Fruit fly (Drosophila melanogaster) whole organism, wandering third instar larva: ENCODE results near the gene mTerf3.

Experiments used
- Abd-B ChIP-seq: fragments of >200 bp; optimal IDR thresholded peaks from 2 replicates; lab custom pipeline; 2017; ENCODE audit warnings: missing biosample characterization, missing genetic modification characterization
- CG32264 ChIP-seq: fragments of 200-800 bp; sonication (Bioruptor generic); optimal IDR thresholded peaks from 2 replicates; lab custom pipeline; 2016; ENCODE audit warnings: missing biosample characterization, missing genetic modification characterization
- CG9705 ChIP-seq: fragments of 200-800 bp; sonication (Bioruptor generic); optimal IDR thresholded peaks from 2 replicates; lab custom pipeline; 2018; ENCODE audit warnings: missing biosample characterization, mild to moderate bottlenecking, missing genetic modification characterization
- CrebA ChIP-seq: fragments of 200-800 bp; sonication (Bioruptor generic); optimal IDR thresholded peaks from 2 replicates; lab custom pipeline; 2016; ENCODE audit warnings: missing biosample characterization, mild to moderate bottlenecking, missing genetic modification characterization, borderline replicate concordance
- Dif ChIP-seq: fragments of 200-275, 200-300 bp; sonication (Bioruptor generic); optimal IDR thresholded peaks from 2 replicates; lab custom pipeline; 2018; ENCODE audit warnings: missing biosample characterization, missing genetic modification characterization; ENCODE audit not compliant: partially characterized antibody
- GATAd ChIP-seq: sonication (Bioruptor generic); optimal IDR thresholded peaks from 2 replicates; lab custom pipeline; 2016; ENCODE audit warnings: missing biosample characterization, missing genetic modification characterization
- HLH106 ChIP-seq: fragments of 200-800 bp; optimal IDR thresholded peaks from 3 replicates; lab custom pipeline; 2019; ENCODE audit warnings: missing biosample characterization, mild to moderate bottlenecking, missing genetic modification characterization, moderate library complexity
- Hnf4 ChIP-seq: fragments of 200-800 bp; sonication (Bioruptor generic); optimal IDR thresholded peaks from 2 replicates; lab custom pipeline; 2016; ENCODE audit warnings: missing biosample characterization, mild to moderate bottlenecking, missing genetic modification characterization
- Hr78 ChIP-seq: fragments of >200 bp; optimal IDR thresholded peaks from 2 replicates; lab custom pipeline; 2017; ENCODE audit warnings: missing biosample characterization, missing genetic modification characterization
- Hr83 ChIP-seq: fragments of 200-300 bp; sonication (Bioruptor generic); optimal IDR thresholded peaks from 2 replicates; lab custom pipeline; 2016; ENCODE audit warnings: missing biosample characterization, mild to moderate bottlenecking, missing genetic modification characterization, moderate library complexity; ENCODE audit not compliant: poor library complexity, severe bottlenecking
- Jra ChIP-seq: sonication (Bioruptor generic); optimal IDR thresholded peaks from 2 replicates; lab custom pipeline; 2016; ENCODE audit warnings: missing biosample characterization, missing genetic modification characterization
- Mio ChIP-seq: sonication (Bioruptor generic); optimal IDR thresholded peaks from 2 replicates; lab custom pipeline; 2016; ENCODE audit warnings: missing biosample characterization, missing genetic modification characterization
- Myc ChIP-seq: fragments of >200 bp; optimal IDR thresholded peaks from 2 replicates; lab custom pipeline; 2017
- N ChIP-seq: fragments of >200 bp; optimal IDR thresholded peaks from 2 replicates; lab custom pipeline; 2018; ENCODE audit warnings: missing biosample characterization, missing external identifiers, missing genetic modification characterization
- OdsH ChIP-seq: fragments of 200-800 bp; sonication (Bioruptor generic); optimal IDR thresholded peaks from 2 replicates; lab custom pipeline; 2016; ENCODE audit warnings: missing biosample characterization, mild to moderate bottlenecking, missing genetic modification characterization
- Rel ChIP-seq, 2 experiments: fragments of 200-800 bp; sonication (Bioruptor generic) in 1 of 2; optimal IDR thresholded peaks; 2 replicates in 1 of 2; 3 replicates in 1 of 2; lab custom pipeline; 2016 to 2019; ENCODE audit warnings: mild to moderate bottlenecking in 2 of 2, missing biosample characterization in 2 of 2, missing genetic modification characterization in 2 of 2, moderate library complexity in 1 of 2
- Sp1 ChIP-seq: fragments of 200-800 bp; sonication (Bioruptor generic); optimal IDR thresholded peaks from 3 replicates; lab custom pipeline; 2019; ENCODE audit warnings: missing biosample characterization, mild to moderate bottlenecking, missing genetic modification characterization, moderate library complexity
- Vsx2 ChIP-seq: fragments of 200-300, 225-300 bp; sonication (Bioruptor generic); optimal IDR thresholded peaks from 2 replicates; lab custom pipeline; 2018; ENCODE audit warnings: missing biosample characterization, missing genetic modification characterization; ENCODE audit not compliant: partially characterized antibody
- br ChIP-seq: fragments of 200-800 bp; sonication (Bioruptor generic); optimal IDR thresholded peaks from 2 replicates; lab custom pipeline; 2016; ENCODE audit warnings: missing biosample characterization, missing genetic modification characterization
- brk ChIP-seq: fragments of 200-800 bp; sonication (Bioruptor generic); optimal IDR thresholded peaks from 2 replicates; lab custom pipeline; 2016; ENCODE audit warnings: missing biosample characterization, mild to moderate bottlenecking, missing genetic modification characterization
- dl ChIP-seq, 2 experiments: fragments of 175-275, 200-275 bp in 1 of 2; fragments of 200-275 bp in 1 of 2; sonication (Bioruptor generic); optimal IDR thresholded peaks; lab custom pipeline; 2018; ENCODE audit warnings: mild to moderate bottlenecking in 2 of 2, missing biosample characterization in 2 of 2, missing genetic modification characterization in 2 of 2, moderate library complexity in 2 of 2; ENCODE audit not compliant: partially characterized antibody in 2 of 2, insufficient read depth in 1 of 2
- dmrt93B ChIP-seq: fragments of 200-800 bp; sonication (Bioruptor generic); optimal IDR thresholded peaks from 2 replicates; lab custom pipeline; 2018; ENCODE audit warnings: missing biosample characterization, mild to moderate bottlenecking, missing genetic modification characterization
- dsf ChIP-seq: sonication (Bioruptor generic); optimal IDR thresholded peaks from 2 replicates; lab custom pipeline; 2016; ENCODE audit warnings: missing biosample characterization, missing genetic modification characterization, borderline replicate concordance
- ey ChIP-seq: fragments of 200-800 bp; sonication (Bioruptor generic); optimal IDR thresholded peaks from 2 replicates; lab custom pipeline; 2016; ENCODE audit warnings: missing biosample characterization, missing genetic modification characterization
- foxo ChIP-seq, 2 experiments: fragments of 200-800 bp; sonication (Bioruptor generic); optimal IDR thresholded peaks; 2 replicates in 1 of 2; 3 replicates in 1 of 2; lab custom pipeline; 2016 to 2017; ENCODE audit warnings: missing biosample characterization in 2 of 2, missing genetic modification characterization in 2 of 2
- fru ChIP-seq: fragments of 200-800 bp; sonication (Bioruptor generic); optimal IDR thresholded peaks from 3 replicates; lab custom pipeline; 2016; ENCODE audit warnings: missing biosample characterization, mild to moderate bottlenecking, missing genetic modification characterization
- h ChIP-seq: fragments of 200-800 bp; sonication (Bioruptor generic); optimal IDR thresholded peaks from 3 replicates; lab custom pipeline; 2016; ENCODE audit warnings: missing biosample characterization, mild to moderate bottlenecking, missing genetic modification characterization
- jim ChIP-seq: fragments of 175-275, 200-325 bp; sonication (Bioruptor generic); optimal IDR thresholded peaks from 2 replicates; lab custom pipeline; 2016; ENCODE audit warnings: missing biosample characterization, mild to moderate bottlenecking, missing genetic modification characterization
- lola ChIP-seq: fragments of >200 bp; optimal IDR thresholded peaks from 2 replicates; lab custom pipeline; 2017; ENCODE audit warnings: missing biosample characterization, missing genetic modification characterization
- pan ChIP-seq: fragments of >200 bp; optimal IDR thresholded peaks from 2 replicates; lab custom pipeline; 2017
- psq ChIP-seq: fragments of 200-800 bp; sonication (Bioruptor generic); optimal IDR thresholded peaks from 3 replicates; lab custom pipeline; 2017; ENCODE audit warnings: missing biosample characterization, mild to moderate bottlenecking, missing genetic modification characterization, moderate library complexity
- rgr ChIP-seq: fragments of 200-800 bp; sonication (Bioruptor generic); optimal IDR thresholded peaks from 3 replicates; lab custom pipeline; 2016; ENCODE audit warnings: missing biosample characterization, mild to moderate bottlenecking, missing genetic modification characterization
- sage ChIP-seq: fragments of 200-800 bp; sonication (Bioruptor generic); optimal IDR thresholded peaks from 2 replicates; lab custom pipeline; 2016; ENCODE audit warnings: missing biosample characterization, mild to moderate bottlenecking, missing genetic modification characterization
- sv ChIP-seq: fragments of 200-800 bp; sonication (Bioruptor generic); optimal IDR thresholded peaks from 3 replicates; lab custom pipeline; 2016; ENCODE audit warnings: missing biosample characterization, missing genetic modification characterization
- usp ChIP-seq: fragments of >200 bp; optimal IDR thresholded peaks from 2 replicates; lab custom pipeline; 2017; ENCODE audit warnings: missing biosample characterization, missing genetic modification characterization
- woc ChIP-seq: sonication (Bioruptor generic); optimal IDR thresholded peaks from 2 replicates; lab custom pipeline; 2016; ENCODE audit warnings: missing biosample characterization, mild to moderate bottlenecking, missing genetic modification characterization

Gene mTerf3

DNA sequence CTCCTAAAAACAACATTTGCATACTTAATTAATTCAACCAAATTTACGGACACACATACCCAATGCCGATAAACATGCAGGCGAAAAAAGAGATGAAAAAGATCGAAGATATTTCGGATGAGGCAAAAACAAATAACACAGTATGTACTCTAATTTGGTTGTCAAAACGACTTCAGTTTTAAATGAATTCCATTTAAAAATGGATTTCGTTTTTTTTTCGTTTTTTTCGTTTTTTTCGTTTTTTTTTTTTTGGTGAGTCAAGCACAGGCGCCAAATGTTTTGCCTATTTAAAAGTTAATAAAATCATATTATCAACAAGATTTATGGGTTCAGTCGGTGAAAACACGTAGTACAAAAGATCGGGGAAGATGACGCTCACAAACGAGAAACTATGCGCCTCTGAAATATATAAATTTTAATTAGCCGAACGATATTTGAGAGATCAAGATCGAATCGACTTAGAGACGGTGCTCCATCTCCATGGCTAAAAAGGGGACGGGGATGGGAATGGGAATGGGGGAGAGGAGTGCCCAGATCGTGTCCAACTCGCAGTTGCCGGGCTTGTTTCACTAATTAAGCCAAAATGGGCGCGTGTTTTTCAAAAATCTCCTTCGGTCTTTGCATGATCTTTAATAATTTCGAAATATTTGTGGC lies 27.8 kb upstream of the mTerf3 start:
- TF ChIP-seq Dif (GFP tag; lab: Kevin White, UChicago) (no peak), foxo (GFP tag; optimal IDR thresholded peaks at IDR 0.05; lab: Kevin White, UChicago) (no peak), CG32264 (GFP tag; lab: Kevin White, UChicago) (no peak), Vsx2 (GFP tag; lab: Kevin White, UChicago) (no peak), fru (no peak), br (GFP tag; lab: Kevin White, UChicago) (no peak), ey (GFP tag; lab: Kevin White, UChicago) (no peak), Mio (no peak), psq (no peak), sv (GFP tag; lab: Kevin White, UChicago) (no peak), Abd-B (GFP tag; lab: Kevin White, UChicago) (no peak), dl (GFP tag; optimal IDR thresholded peaks at IDR 0.05; lab: Kevin White, UChicago; ENCODE audit: insufficient read depth in 1 of 2, partially characterized antibody in 2 of 2) (no peak), N (no peak)

DNA sequence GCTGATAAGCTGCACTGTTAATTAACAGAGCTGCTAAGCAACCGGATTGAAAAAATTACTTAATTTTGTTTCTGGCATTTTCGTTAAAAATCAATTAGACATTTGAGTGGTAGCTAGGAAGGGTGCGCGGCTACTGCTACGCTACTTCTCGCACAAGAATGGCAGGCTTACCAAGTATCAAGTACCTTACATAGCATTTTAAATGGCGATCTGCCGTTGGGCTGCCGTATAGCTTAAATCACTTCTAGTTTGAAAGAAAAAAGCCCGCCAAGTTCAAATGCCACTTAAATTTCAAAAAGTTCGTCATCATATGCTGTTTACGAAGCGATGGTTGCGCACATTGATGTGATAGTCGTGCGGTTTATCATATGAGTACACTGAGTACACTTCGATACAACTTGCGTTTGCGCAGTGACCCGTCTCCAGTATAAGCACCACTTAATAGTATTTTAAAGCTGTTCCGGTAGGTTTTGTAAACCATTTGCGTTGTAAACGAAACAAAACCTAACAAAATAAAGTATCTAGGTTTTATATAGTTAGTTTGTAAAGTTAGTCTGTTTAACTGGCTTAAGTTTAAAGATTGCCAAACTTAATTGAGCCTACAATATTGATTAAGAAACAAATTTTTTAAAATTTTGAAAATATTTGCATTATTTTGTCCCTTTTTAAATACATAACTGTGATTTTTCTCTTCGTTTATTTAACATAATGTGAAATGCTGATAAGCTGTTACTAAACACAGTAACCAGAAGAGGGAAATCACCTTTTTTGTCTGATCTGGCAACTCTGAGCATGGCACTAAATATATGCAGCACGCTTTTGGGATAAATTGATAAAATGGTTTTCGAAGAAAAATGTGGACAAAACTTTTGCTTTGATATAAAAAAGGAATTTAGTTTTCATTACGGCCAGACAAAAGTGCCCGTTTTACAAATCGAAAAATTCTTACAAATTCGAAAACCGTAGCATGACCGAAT lies 20.7 kb upstream of the mTerf3 start:
- TF ChIP-seq Hr78 (GFP tag; lab: Kevin White, UChicago): no peak
- TF ChIP-seq psq: no peak
- TF ChIP-seq Myc: peak; percentile 65
- no peak for TF ChIP-seq dl (GFP tag; optimal IDR thresholded peaks at IDR 0.05; lab: Kevin White, UChicago; ENCODE audit: insufficient read depth in 1 of 2, partially characterized antibody in 2 of 2)
- TF ChIP-seq CG9705 (GFP tag; lab: Kevin White, UChicago): no peak
- TF ChIP-seq rgr (GFP tag; lab: Kevin White, UChicago): no peak
- no peak for TF ChIP-seq Sp1 (GFP tag; lab: Kevin White, UChicago)
- peak; percentile 35 for TF ChIP-seq N
- TF ChIP-seq brk (GFP tag; lab: Kevin White, UChicago): peak; percentile 12
- no peak for TF ChIP-seq GATAd (GFP tag; lab: Kevin White, UChicago)
- TF ChIP-seq woc (GFP tag; lab: Kevin White, UChicago): no peak
- peak; percentile 62 for TF ChIP-seq Vsx2 (GFP tag; lab: Kevin White, UChicago)

DNA sequence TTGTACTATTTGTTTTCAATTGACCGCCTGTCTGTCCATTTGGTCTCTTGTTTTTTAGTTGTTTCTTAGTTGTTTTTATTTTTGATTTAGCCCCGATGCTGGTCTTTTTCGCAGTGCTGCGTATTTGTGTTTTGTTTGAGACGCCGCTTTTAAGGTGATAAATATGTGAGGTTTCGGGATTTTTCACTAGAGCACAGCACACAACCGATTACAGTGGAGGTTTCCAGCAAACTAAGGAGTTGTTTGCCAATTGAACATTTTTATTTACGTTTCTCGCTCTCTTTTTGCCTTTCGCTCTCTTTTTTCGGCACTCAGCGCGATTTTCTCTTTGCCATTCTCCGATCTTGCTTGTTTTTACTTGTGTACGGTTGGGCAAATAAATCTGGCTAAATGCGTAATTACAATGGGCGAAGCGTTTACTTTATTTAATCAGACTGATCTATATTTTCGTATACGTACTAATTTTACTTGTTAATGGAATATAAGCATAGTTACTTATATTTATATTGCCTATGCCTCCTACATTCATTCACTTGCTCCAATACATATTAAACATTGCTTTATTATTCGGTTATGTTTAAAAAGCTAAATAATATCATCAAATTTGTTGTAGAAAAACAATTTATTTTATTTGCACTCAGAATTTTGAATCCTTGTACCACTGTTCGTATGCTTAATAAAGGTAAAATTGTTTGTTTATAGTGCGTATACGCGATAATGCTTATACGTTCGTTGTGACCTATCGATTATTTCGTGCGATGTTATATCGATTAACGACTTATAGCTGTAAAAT lies 19.8 kb upstream of the mTerf3 start, which contains the start of gene Rcd2:
Gene Rcd2 (minus strand): TSS at position 236 of the 793 bp plus-strand sequence.
- TF ChIP-seq woc (GFP tag; lab: Kevin White, UChicago): peak; percentile 66
- no peak for TF ChIP-seq Hr78 (GFP tag; lab: Kevin White, UChicago)
- TF ChIP-seq lola (GFP tag; lab: Kevin White, UChicago): no peak
- TF ChIP-seq jim (GFP tag; lab: Kevin White, UChicago): peak; percentile 2
- TF ChIP-seq usp (GFP tag; lab: Kevin White, UChicago): no peak
- TF ChIP-seq sage: peak; percentile 40
- peak; percentile 50 for TF ChIP-seq ey (GFP tag; lab: Kevin White, UChicago)
- no peak for TF ChIP-seq N
- no peak for TF ChIP-seq pan
- no peak for TF ChIP-seq Mio
- TF ChIP-seq brk (GFP tag; lab: Kevin White, UChicago): peak; percentile 62
- TF ChIP-seq Sp1 (GFP tag; lab: Kevin White, UChicago): peak; percentile 80
- TF ChIP-seq dl (GFP tag; optimal IDR thresholded peaks at IDR 0.05; lab: Kevin White, UChicago; ENCODE audit: insufficient read depth in 1 of 2, partially characterized antibody in 2 of 2): peak; percentile 35 to 75
- TF ChIP-seq rgr (GFP tag; lab: Kevin White, UChicago): peak; percentile 51
- no peak for TF ChIP-seq GATAd (GFP tag; lab: Kevin White, UChicago)
- peak; percentile 73 for TF ChIP-seq OdsH (GFP tag; lab: Kevin White, UChicago)
- TF ChIP-seq Hr83 (GFP tag; lab: Kevin White, UChicago): peak; percentile 50
- peak; percentile 60 for TF ChIP-seq br (GFP tag; lab: Kevin White, UChicago)
- TF ChIP-seq CG9705 (GFP tag; lab: Kevin White, UChicago): peak; percentile 38
- TF ChIP-seq Hnf4: peak; percentile 29
- TF ChIP-seq dmrt93B (GFP tag; lab: Kevin White, UChicago): peak; percentile 24
- peak; percentile 3 for TF ChIP-seq Rel (GFP tag; optimal IDR thresholded peaks at IDR 0.05; lab: Kevin White, UChicago)
- TF ChIP-seq Rel (tag; optimal IDR thresholded peaks at IDR 0.05; lab: Kevin White, UChicago): no peak
- TF ChIP-seq Jra (GFP tag; lab: Kevin White, UChicago): no peak
- TF ChIP-seq fru: peak; percentile 83
- peak; percentile 79 for TF ChIP-seq CrebA (GFP tag; lab: Kevin White, UChicago)
- TF ChIP-seq Dif (GFP tag; lab: Kevin White, UChicago): peak; percentile 65
- peak; percentile 60 for TF ChIP-seq psq
- TF ChIP-seq sv (GFP tag; lab: Kevin White, UChicago): peak; percentile 36
- TF ChIP-seq foxo (GFP tag; optimal IDR thresholded peaks at IDR 0.05; lab: Kevin White, UChicago): peak in 1 of 2 experiments; percentile 67
- peak; percentile 42 for TF ChIP-seq CG32264 (GFP tag; lab: Kevin White, UChicago)
- no peak for TF ChIP-seq dsf (GFP tag; lab: Kevin White, UChicago)
- peak; percentile 80 for TF ChIP-seq h (GFP tag; lab: Kevin White, UChicago)
- TF ChIP-seq HLH106 (tag; lab: Kevin White, UChicago): peak; percentile 72
